Fruit fly (Drosophila melanogaster) whole organism, embryonic: ENCODE data around the gene CG16790.

Source experiments
- Awh ChIP-seq: fragments of 200-800 bp; sonication (Bioruptor generic); IDR thresholded peaks from 2 replicates; pipeline ENCODE4, ENCODE4 v1.3.6; 2022; ENCODE audit warnings: missing biosample characterization, missing genetic modification characterization
- B-H1 ChIP-seq: fragments of 200-800 bp; sonication (Bioruptor generic); IDR thresholded peaks from 3 replicates; pipeline ENCODE4 v1.3.6; 2022; ENCODE audit warnings: missing biosample characterization, missing genetic modification characterization
- B-H2 ChIP-seq: fragments of 200-800 bp; sonication (Bioruptor generic); optimal IDR thresholded peaks from 2 replicates; lab custom pipeline; 2018; ENCODE audit warnings: missing biosample characterization, mild to moderate bottlenecking, missing genetic modification characterization
- CG10274 ChIP-seq: fragments of 200-800 bp; sonication (Bioruptor generic); optimal IDR thresholded peaks from 3 replicates; lab custom pipeline; 2017; ENCODE audit warnings: missing biosample characterization, mild to moderate bottlenecking, missing genetic modification characterization
- CG12769 ChIP-seq: fragments of 200-800 bp; sonication (Bioruptor generic); optimal IDR thresholded peaks from 2 replicates; lab custom pipeline; 2019; ENCODE audit warnings: missing biosample characterization, mild to moderate bottlenecking, missing genetic modification characterization, moderate library complexity
- CG13123 ChIP-seq: fragments of 200-800 bp; sonication (Bioruptor generic); optimal IDR thresholded peaks from 2 replicates; lab custom pipeline; 2016; ENCODE audit warnings: missing biosample characterization, missing genetic modification characterization
- CG15514 ChIP-seq: fragments of 200-800 bp; sonication (Bioruptor generic); optimal IDR thresholded peaks from 3 replicates; lab custom pipeline; 2017; ENCODE audit warnings: missing biosample characterization, missing genetic modification characterization, mild to moderate bottlenecking, moderate library complexity, missing genetic modification reagents
- CG15696 ChIP-seq: fragments of 200-800 bp; sonication (Bioruptor generic); optimal IDR thresholded peaks from 2 replicates; lab custom pipeline; 2019; ENCODE audit warnings: missing biosample characterization, mild to moderate bottlenecking, missing genetic modification characterization, moderate library complexity
- CG17912 ChIP-seq: fragments of 200-800 bp; sonication (Bioruptor generic); optimal IDR thresholded peaks from 2 replicates; lab custom pipeline; 2018; ENCODE audit warnings: missing biosample characterization, mild to moderate bottlenecking, missing genetic modification characterization
- CG34422 ChIP-seq: fragments of 200-800 bp; sonication (Bioruptor generic); IDR thresholded peaks from 3 replicates; pipeline ENCODE4 v1.3.6; 2022; ENCODE audit warnings: missing biosample characterization, missing genetic modification characterization
- CG3847 ChIP-seq: fragments of 200-800 bp; sonication (Bioruptor generic); IDR thresholded peaks from 2 replicates; pipeline ENCODE4 v1.3.6; 2022; ENCODE audit warnings: missing biosample characterization, missing genetic modification characterization
- CG7372 ChIP-seq: fragments of 200-800 bp; sonication (Bioruptor generic); IDR thresholded peaks from 2 replicates; pipeline ENCODE4 v1.3.6; 2022; ENCODE audit warnings: missing biosample characterization, missing genetic modification characterization
- CG7556 ChIP-seq: fragments of 200-800 bp; sonication (Bioruptor generic); optimal IDR thresholded peaks from 2 replicates; lab custom pipeline; 2017; ENCODE audit warnings: missing biosample characterization, mild to moderate bottlenecking, missing genetic modification characterization
- Camta ChIP-seq: fragments of 200-800 bp; sonication (Bioruptor generic); optimal IDR thresholded peaks from 2 replicates; lab custom pipeline; 2016; ENCODE audit warnings: missing biosample characterization, missing genetic modification characterization
- D19A ChIP-seq: fragments of 200-800 bp; optimal IDR thresholded peaks from 3 replicates; lab custom pipeline; 2019; ENCODE audit warnings: missing biosample characterization, mild to moderate bottlenecking, missing genetic modification characterization, moderate library complexity
- Deaf1 ChIP-seq: fragments of 200-800 bp; optimal IDR thresholded peaks from 3 replicates; lab custom pipeline; 2019; ENCODE audit warnings: missing biosample characterization, mild to moderate bottlenecking, missing genetic modification characterization, moderate library complexity
- Dip3 ChIP-seq: fragments of 200-800 bp; sonication (Bioruptor generic); optimal IDR thresholded peaks from 3 replicates; lab custom pipeline; 2016; ENCODE audit warnings: missing biosample characterization, missing genetic modification characterization
- Eip74EF ChIP-seq, 2 experiments: fragments of 200-800 bp in 1 of 2; fragments of >200 bp in 1 of 2; sonication (Bioruptor generic) in 1 of 2; optimal IDR thresholded peaks; 2 replicates each; lab custom pipeline; 2017 to 2019; ENCODE audit warnings: missing biosample characterization in 2 of 2, missing genetic modification characterization in 2 of 2, mild to moderate bottlenecking in 1 of 2, moderate library complexity in 1 of 2
- GATAe ChIP-seq: fragments of 200-800 bp; sonication (Bioruptor generic); conservative IDR thresholded peaks from 2 replicates; pipeline ENCODE4 v1.3.6; 2022; ENCODE audit warnings: missing biosample characterization, missing genetic modification characterization
- Max ChIP-seq: fragments of 200-800 bp; sonication (Bioruptor generic); optimal IDR thresholded peaks from 2 replicates; lab custom pipeline; 2016; ENCODE audit warnings: missing biosample characterization, mild to moderate bottlenecking, missing genetic modification characterization
- Opbp ChIP-seq: fragments of 200-800 bp; sonication (Bioruptor generic); IDR thresholded peaks from 3 replicates; pipeline ENCODE4 v1.3.6; 2022; ENCODE audit warnings: missing biosample characterization, missing genetic modification characterization; ENCODE audit not compliant: partially characterized antibody
- Rx ChIP-seq: fragments of 200-800 bp; sonication (Bioruptor generic); IDR thresholded peaks from 2 replicates; pipeline ENCODE4 v1.3.6; 2022; ENCODE audit warnings: missing biosample characterization, missing genetic modification characterization
- Scr ChIP-seq: fragments of 200-800 bp; sonication (Bioruptor generic); IDR thresholded peaks from 2 replicates; pipeline ENCODE4 v1.3.6; 2022; ENCODE audit warnings: missing biosample characterization, missing genetic modification characterization; ENCODE audit not compliant: partially characterized antibody
- Sox102F ChIP-seq: fragments of 200-800 bp; sonication (Bioruptor generic); optimal IDR thresholded peaks from 2 replicates; lab custom pipeline; 2018; ENCODE audit warnings: missing biosample characterization, mild to moderate bottlenecking, missing genetic modification characterization, moderate library complexity
- Usf ChIP-seq: fragments of 200-800 bp; sonication (Bioruptor generic); optimal IDR thresholded peaks from 2 replicates; lab custom pipeline; 2017; ENCODE audit warnings: missing genotype, missing biosample characterization, missing genetic modification characterization
- Xrp1 ChIP-seq: fragments of 200-800 bp; sonication (Bioruptor generic); IDR thresholded peaks from 2 replicates; pipeline ENCODE4 v1.3.6; 2022; ENCODE audit warnings: missing biosample characterization, missing genetic modification characterization
- ac ChIP-seq: fragments of 200-800 bp; sonication (Bioruptor generic); optimal IDR thresholded peaks from 3 replicates; lab custom pipeline; 2017; ENCODE audit warnings: missing biosample characterization, mild to moderate bottlenecking, missing genetic modification characterization
- cato ChIP-seq: fragments of 200-800 bp; sonication (Bioruptor generic); optimal IDR thresholded peaks from 2 replicates; lab custom pipeline; 2016; ENCODE audit warnings: missing biosample characterization, missing genetic modification characterization, borderline replicate concordance
- caup ChIP-seq: fragments of 200-800 bp; sonication (Bioruptor generic); optimal IDR thresholded peaks from 3 replicates; lab custom pipeline; 2017; ENCODE audit warnings: missing biosample characterization, mild to moderate bottlenecking, missing genetic modification characterization, moderate library complexity; ENCODE audit not compliant: severe bottlenecking
- ci ChIP-seq: fragments of 200-800 bp; sonication (Bioruptor generic); IDR thresholded peaks from 3 replicates; pipeline ENCODE4 v1.3.6; 2022; ENCODE audit warnings: missing biosample characterization, missing genetic modification characterization
- dan ChIP-seq: fragments of 200-800 bp; sonication (Bioruptor generic); IDR thresholded peaks from 2 replicates; pipeline ENCODE4 v1.3.6; 2022; ENCODE audit warnings: missing biosample characterization, missing genetic modification characterization
- danr ChIP-seq: fragments of 200-800 bp; sonication (Bioruptor generic); IDR thresholded peaks from 2 replicates; pipeline ENCODE4 v1.3.6; 2022; ENCODE audit warnings: missing biosample characterization, missing genetic modification characterization
- gem ChIP-seq: fragments of 200-800 bp; sonication (Bioruptor generic); optimal IDR thresholded peaks from 2 replicates; lab custom pipeline; 2019; ENCODE audit warnings: missing biosample characterization, mild to moderate bottlenecking, missing genetic modification characterization, moderate library complexity
- grau ChIP-seq: fragments of 200-800 bp; optimal IDR thresholded peaks from 3 replicates; lab custom pipeline; 2019; ENCODE audit warnings: missing biosample characterization, mild to moderate bottlenecking, missing genetic modification characterization, moderate library complexity
- inv ChIP-seq: fragments of 200-800 bp; sonication (Bioruptor generic); IDR thresholded peaks from 2 replicates; pipeline ENCODE4 v1.3.6; 2022; ENCODE audit warnings: missing biosample characterization, missing genetic modification characterization; ENCODE audit not compliant: partially characterized antibody
- ken ChIP-seq: fragments of 200-800 bp; sonication (Bioruptor generic); IDR thresholded peaks from 3 replicates; pipeline ENCODE4 v1.3.6; 2022; ENCODE audit warnings: missing biosample characterization, missing genetic modification characterization
- lilli ChIP-seq: fragments of 200-800 bp; sonication (Bioruptor generic); optimal IDR thresholded peaks from 3 replicates; lab custom pipeline; 2016; ENCODE audit warnings: missing biosample characterization, missing genetic modification characterization
- mirr ChIP-seq: fragments of 200-800 bp; sonication (Bioruptor generic); optimal IDR thresholded peaks from 3 replicates; lab custom pipeline; 2018; ENCODE audit warnings: missing biosample characterization, mild to moderate bottlenecking, missing genetic modification characterization
- nerfin-2 ChIP-seq: fragments of 200-800 bp; sonication (Bioruptor generic); IDR thresholded peaks from 2 replicates; pipeline ENCODE4 v1.3.6; 2022; ENCODE audit warnings: missing biosample characterization, missing genetic modification characterization; ENCODE audit not compliant: partially characterized antibody
- otp ChIP-seq: fragments of 200-800 bp; sonication (Bioruptor generic); IDR thresholded peaks from 3 replicates; pipeline ENCODE4, ENCODE4 v1.3.6; 2022; ENCODE audit warnings: missing biosample characterization, missing genetic modification characterization
- pzg ChIP-seq: fragments of 200-800 bp; sonication (Bioruptor generic); optimal IDR thresholded peaks from 3 replicates; lab custom pipeline; 2018; ENCODE audit warnings: missing biosample characterization, mild to moderate bottlenecking, missing genetic modification characterization, moderate library complexity
- row ChIP-seq: fragments of 200-800 bp; sonication (Bioruptor generic); IDR thresholded peaks from 3 replicates; pipeline ENCODE4 v1.3.6; 2022; ENCODE audit warnings: missing biosample characterization, missing genetic modification characterization
- sim ChIP-seq: fragments of 200-800 bp; sonication (Bioruptor generic); IDR thresholded peaks from 2 replicates; pipeline ENCODE4 v1.3.6; 2022; ENCODE audit warnings: missing biosample characterization, missing genetic modification characterization
- sisA ChIP-seq: fragments of 200-800 bp; sonication (Bioruptor generic); IDR thresholded peaks from 2 replicates; pipeline ENCODE4 v1.3.6; 2022; ENCODE audit warnings: missing biosample characterization, missing genetic modification characterization
- slou ChIP-seq: fragments of 200-800 bp; sonication (Bioruptor generic); optimal IDR thresholded peaks from 3 replicates; lab custom pipeline; 2016; ENCODE audit warnings: missing biosample characterization, missing genetic modification characterization
- so ChIP-seq: fragments of 200-800 bp; sonication (Bioruptor generic); IDR thresholded peaks from 3 replicates; pipeline ENCODE4 v1.3.6; 2022; ENCODE audit warnings: missing biosample characterization, missing genetic modification characterization
- tio ChIP-seq: fragments of 200-800 bp; sonication (Bioruptor generic); optimal IDR thresholded peaks from 2 replicates; lab custom pipeline; 2017; ENCODE audit warnings: missing biosample characterization, missing genetic modification characterization, inconsistent platforms
- vfl ChIP-seq: fragments of 200-800 bp; sonication (Bioruptor generic); optimal IDR thresholded peaks from 2 replicates; lab custom pipeline; 2016; ENCODE audit warnings: missing biosample characterization, missing genetic modification characterization
- wek ChIP-seq: fragments of 200-800 bp; sonication (Bioruptor generic); optimal IDR thresholded peaks from 3 replicates; lab custom pipeline; 2018; ENCODE audit warnings: missing biosample characterization, mild to moderate bottlenecking, missing genetic modification characterization, moderate library complexity

Gene CG16790

dm6 chr3R:9559413-9560014, 10.5 kb downstream of the CG16790 start, which contains the start of the genes AP-1mu and MBD-like (continued):
- TF ChIP-seq Deaf1 (tag; lab: Kevin White, UChicago) (no peak), CG12769 (tag; lab: Kevin White, UChicago) (no peak), gem (tag; lab: Kevin White, UChicago) (no peak), Eip74EF (GFP tag; optimal IDR thresholded peaks at IDR 0.05; lab: Kevin White, UChicago) (no peak), Awh (GFP tag; lab: Robert Waterston, UW) (no peak), CG7372 (GFP tag; lab: Robert Waterston, UW) (peak; percentile 60), danr (GFP tag; lab: Robert Waterston, UW) (no peak), so (GFP tag; lab: Robert Waterston, UW) (no peak), Sox102F (GFP tag; lab: Kevin White, UChicago) (no peak), ci (GFP tag; lab: Robert Waterston, UW) (0 out of 3 replicates have a peak, but pooled peaks have one; percentile 41), vfl (GFP tag; lab: Kevin White, UChicago) (peak; percentile 22), Max (GFP tag; lab: Kevin White, UChicago) (peak; percentile 76), nerfin-2 (GFP tag; lab: Robert Waterston, UW) (no peak), sisA (GFP tag; lab: Robert Waterston, UW) (peak; percentile 56), otp (GFP tag; lab: Robert Waterston, UW) (no peak), CG34422 (GFP tag; lab: Robert Waterston, UW) (peak; percentile 59; the same call in 1 of the 3 replicates), wek (no peak), Scr (GFP tag; lab: Robert Waterston, UW) (peak; percentile 56), B-H1 (peak; percentile 47; the same call in 2 of the 3 replicates), mirr (GFP tag; lab: Kevin White, UChicago) (no peak), caup (GFP tag; lab: Kevin White, UChicago) (peak; percentile 33), dan (0 out of 2 replicates have a peak, but pooled peaks have one; percentile 16), cato (peak; percentile 27), Usf (GFP tag; lab: Kevin White, UChicago) (no peak), CG15514 (GFP tag; lab: Kevin White, UChicago) (peak; percentile 66), Rx (GFP tag; lab: Robert Waterston, UW) (peak; percentile 7; the same call in 1 of the 2 replicates), CG17912 (peak; percentile 33), Dip3 (GFP tag; lab: Kevin White, UChicago) (peak; percentile 68), inv (GFP tag; lab: Robert Waterston, UW) (0 out of 2 replicates have a peak, but pooled peaks have one; percentile 13), CG13123 (peak; percentile 64), sim (GFP tag; lab: Robert Waterston, UW) (no peak), CG10274 (no peak), Xrp1 (GFP tag; lab: Robert Waterston, UW) (peak; percentile 50), pzg (GFP tag; lab: Kevin White, UChicago) (peak; percentile 78), GATAe (GFP tag; lab: Robert Waterston, UW) (peak; percentile 45; the same call in 1 of the 2 replicates), CG15696 (tag; lab: Kevin White, UChicago) (peak; percentile 57), lilli (GFP tag; lab: Kevin White, UChicago) (peak; percentile 85), B-H2 (GFP tag; lab: Kevin White, UChicago) (peak; percentile 71), ken (GFP tag; lab: Robert Waterston, UW) (peak; percentile 65; the same call in 2 of the 3 replicates), grau (tag; lab: Kevin White, UChicago) (peak; percentile 69), CG3847 (GFP tag; lab: Robert Waterston, UW) (peak; percentile 88), Opbp (GFP tag; lab: Robert Waterston, UW) (no peak), D19A (tag; lab: Kevin White, UChicago) (no peak), tio (GFP tag; lab: Kevin White, UChicago) (no peak), row (peak; percentile 85), CG7556 (peak; percentile 46), slou (GFP tag; lab: Kevin White, UChicago) (peak; percentile 45), Camta (GFP tag; lab: Kevin White, UChicago) (peak; percentile 74), ac (GFP tag; lab: Kevin White, UChicago) (no peak)
